Worm (Caenorhabditis elegans) whole organism, mixed stage, embryonic: Measurements from ENCODE around the gene pqn-39.

ENCODE experiments used
- M03D4.4 ChIP-seq: sonication (generic microtip); optimal IDR thresholded peaks from 2 replicates; lab custom pipeline; 2017; ENCODE audit warnings: mild to moderate bottlenecking, missing genetic modification characterization, missing compliant biosample characterization
- ceh-83 ChIP-seq: fragments of 200-800 bp; sonication (Bioruptor generic); optimal IDR thresholded peaks from 2 replicates; lab custom pipeline; 2018; ENCODE audit warnings: mild to moderate bottlenecking, missing genetic modification characterization, missing compliant biosample characterization
- elt-1 ChIP-seq: sonication (generic microtip); optimal IDR thresholded peaks from 2 replicates; lab custom pipeline; 2017; ENCODE audit warnings: missing genetic modification characterization, mild to moderate bottlenecking, missing compliant biosample characterization, antibody characterized with exemption, moderate library complexity, borderline replicate concordance; ENCODE audit not compliant: insufficient read depth
- flh-1 ChIP-seq: fragments of 200-800 bp; sonication (Bioruptor generic); optimal IDR thresholded peaks from 2 replicates; lab custom pipeline; 2018; ENCODE audit warnings: mild to moderate bottlenecking, missing genetic modification characterization, moderate library complexity, missing compliant biosample characterization
- lin-13 ChIP-seq: fragments of 150-350 bp; optimal IDR thresholded peaks from 2 replicates; lab custom pipeline; 2014; ENCODE audit warnings: missing biosample characterization, missing genetic modification characterization
- lsy-2 ChIP-seq: fragments of 150-350 bp; optimal IDR thresholded peaks from 2 replicates; lab custom pipeline; 2014; ENCODE audit warnings: missing biosample characterization, missing genetic modification characterization
- nhr-12 ChIP-seq: fragments of 150-350 bp; optimal IDR thresholded peaks from 2 replicates; lab custom pipeline; 2014; ENCODE audit warnings: missing biosample characterization, missing genetic modification characterization
- nhr-2 ChIP-seq: fragments of 150-350 bp; optimal IDR thresholded peaks from 2 replicates; lab custom pipeline; 2014; ENCODE audit warnings: missing biosample characterization, missing genetic modification characterization
- nhr-237 ChIP-seq: fragments of 150-350 bp; optimal IDR thresholded peaks from 2 replicates; lab custom pipeline; 2014; ENCODE audit warnings: missing biosample characterization, missing genetic modification characterization
- nhr-76 ChIP-seq: sonication (generic microtip); optimal IDR thresholded peaks from 2 replicates; lab custom pipeline; 2017; ENCODE audit warnings: missing biosample characterization, missing genetic modification characterization
- snpc-4 ChIP-seq: fragments of 150-350 bp; optimal IDR thresholded peaks from 2 replicates; lab custom pipeline; 2014; ENCODE audit warnings: missing biosample characterization, missing genetic modification characterization
- unc-62 ChIP-seq: fragments of 150-350 bp; optimal IDR thresholded peaks from 2 replicates; lab custom pipeline; 2014; ENCODE audit warnings: missing biosample characterization, missing genetic modification reagents, missing genetic modification characterization
- ztf-11 ChIP-seq: fragments of 150-350 bp; optimal IDR thresholded peaks from 2 replicates; lab custom pipeline; 2014; ENCODE audit warnings: missing biosample characterization, missing genetic modification characterization

DNA sequence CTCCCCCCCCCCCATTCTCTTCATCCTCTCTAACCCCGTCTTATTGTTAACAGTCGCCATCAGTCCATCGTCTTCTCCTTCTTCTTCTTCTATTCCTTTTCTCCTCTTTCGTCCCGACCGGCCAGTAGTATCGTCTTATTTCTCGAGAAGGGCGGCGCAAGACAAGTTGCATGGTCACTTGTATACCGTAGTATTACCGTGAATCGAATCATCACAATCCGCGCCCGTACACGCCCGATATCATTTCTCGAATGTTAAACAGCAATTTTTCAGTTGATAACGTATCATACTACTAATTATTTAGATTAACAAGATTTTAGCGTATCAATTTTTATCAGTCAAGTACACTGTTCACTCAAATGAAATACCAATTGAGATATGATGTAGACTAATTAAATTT lies 30.6 kb downstream of the pqn-39 start:
- TF ChIP-seq snpc-4 (no peak), ztf-11 (tag; lab: Kevin White, UChicago) (no peak), flh-1 (GFP tag; lab: Kevin White, UChicago) (no peak), elt-1 (tag; lab: Kevin White, UChicago) (no peak), lin-13 (tag; lab: Kevin White, UChicago) (no peak), nhr-237 (tag; lab: Kevin White, UChicago) (no peak), unc-62 (no peak), nhr-76 (no peak), M03D4.4 (tag; lab: Kevin White, UChicago) (no peak), lsy-2 (tag; lab: Kevin White, UChicago) (no peak), nhr-12 (no peak), nhr-2 (no peak), ceh-83 (GFP tag; lab: Kevin White, UChicago) (no peak)
